Fruit fly (Drosophila melanogaster) Kc167 (cell line): Measurements from ENCODE around the gene bb8.

ENCODE experiments used
- Myc ChIP-seq: fragments of >200 bp; optimal IDR thresholded peaks from 2 replicates; lab custom pipeline; 2017; ENCODE audit warnings: missing external identifiers
- Sin3A ChIP-seq: fragments of >200 bp; optimal IDR thresholded peaks from 2 replicates; lab custom pipeline; 2018; ENCODE audit warnings: missing external identifiers
- psq ChIP-seq: fragments of >200 bp; optimal IDR thresholded peaks from 2 replicates; lab custom pipeline; 2017; ENCODE audit warnings: missing external identifiers

DNA sequence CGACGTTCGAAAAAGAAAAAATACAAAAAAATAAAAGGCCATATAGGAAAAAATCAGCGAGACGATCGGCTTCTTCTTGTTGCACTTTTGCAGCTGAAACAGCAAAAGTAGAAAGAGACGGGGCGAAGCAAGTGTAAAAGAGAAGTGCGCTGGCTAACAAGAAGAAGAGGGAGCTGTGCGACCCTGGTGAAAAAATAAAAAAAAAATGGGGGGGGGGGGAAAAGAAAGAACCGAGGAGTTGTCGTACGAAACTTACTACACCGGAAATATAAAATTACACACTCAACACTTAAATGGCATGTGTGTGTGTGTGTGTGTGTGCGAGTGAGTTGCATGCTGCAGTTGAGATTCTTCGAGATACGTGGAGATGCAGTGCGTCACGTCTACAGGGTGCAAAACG, 28.9 kb upstream of the bb8 start:
- no peak for TF ChIP-seq Sin3A (lab: Kevin White, UChicago)
- TF ChIP-seq Myc (lab: Kevin White, UChicago), result no peak
- no peak for TF ChIP-seq psq (lab: Kevin White, UChicago)
